Worm (Caenorhabditis elegans) whole organism, L4 larva: ENCODE data around the gene F14D7.9.

ENCODE experiments used
- D1046.2 ChIP-seq: fragments of 200-800 bp; sonication (Bioruptor generic); IDR thresholded peaks from 2 replicates; pipeline ENCODE4 v1.3.6; 2022; ENCODE audit warnings: missing genetic modification characterization, missing compliant biosample characterization
- F10B5.3 ChIP-seq: sonication (generic microtip); optimal IDR thresholded peaks from 2 replicates; lab custom pipeline; 2016; ENCODE audit warnings: mild to moderate bottlenecking, missing genetic modification characterization, missing compliant biosample characterization
- F44E2.7 ChIP-seq: fragments of 200-800 bp; sonication (Bioruptor generic); IDR thresholded peaks from 2 replicates; pipeline ENCODE4 v2.1.2; 2022; ENCODE audit warnings: missing genetic modification characterization, missing compliant biosample characterization
- F49E8.2 ChIP-seq: sonication (generic microtip); optimal IDR thresholded peaks from 2 replicates; lab custom pipeline; 2016; ENCODE audit warnings: missing compliant biosample characterization, mild to moderate bottlenecking, missing genetic modification characterization, borderline replicate concordance
- R02D3.7 ChIP-seq: fragments of 150-350 bp; sonication (generic microtip); optimal IDR thresholded peaks from 3 replicates; lab custom pipeline; 2014; ENCODE audit warnings: missing biosample characterization, missing genetic modification characterization
- T26A8.4 ChIP-seq: fragments of 200-800 bp; sonication (Bioruptor generic); IDR thresholded peaks from 2 replicates; pipeline ENCODE4 v1.3.6; 2022; ENCODE audit warnings: missing genetic modification characterization, missing compliant biosample characterization
- aha-1 ChIP-seq: fragments of 150-350 bp; peaks from one replicate; lab custom pipeline; 2014; ENCODE audit warnings: missing biosample characterization, missing genetic modification characterization
- aly-2 ChIP-seq: sonication (generic microtip); optimal IDR thresholded peaks from 2 replicates; lab custom pipeline; 2018; ENCODE audit warnings: missing biosample characterization, missing genetic modification characterization
- arid-1 ChIP-seq: fragments of 200-800 bp; sonication (Bioruptor generic); conservative IDR thresholded peaks from 2 replicates; pipeline ENCODE4 v1.3.6; 2022; ENCODE audit warnings: missing genetic modification reagents, missing genetic modification characterization, missing compliant biosample characterization
- ceh-28 ChIP-seq: fragments of 150-350 bp; optimal IDR thresholded peaks from 2 replicates; lab custom pipeline; 2014; ENCODE audit warnings: missing biosample characterization, missing genetic modification reagents, missing genetic modification characterization
- ceh-32 ChIP-seq: sonication (generic microtip); optimal IDR thresholded peaks from 2 replicates; lab custom pipeline; 2016; ENCODE audit warnings: mild to moderate bottlenecking, missing genetic modification characterization, missing compliant biosample characterization; ENCODE audit not compliant: poor library complexity
- ceh-82 ChIP-seq: sonication (generic microtip); optimal IDR thresholded peaks from 2 replicates; lab custom pipeline; 2017; ENCODE audit warnings: missing biosample characterization, missing genetic modification characterization
- cey-2 ChIP-seq: sonication (generic microtip); optimal IDR thresholded peaks from 3 replicates; lab custom pipeline; 2017; ENCODE audit warnings: missing genetic modification characterization, mild to moderate bottlenecking, missing compliant biosample characterization, antibody characterized with exemption, borderline replicate concordance; ENCODE audit not compliant: insufficient read depth
- ctbp-1 ChIP-seq: fragments of 200-800 bp; sonication (Bioruptor generic); IDR thresholded peaks from 2 replicates; pipeline ENCODE4 v1.3.6; 2022; ENCODE audit warnings: missing genetic modification reagents, missing genetic modification characterization, missing compliant biosample characterization
- daf-19 ChIP-seq: fragments of 200-800 bp; sonication (Bioruptor generic); conservative IDR thresholded peaks from 2 replicates; pipeline ENCODE4 v1.3.6; 2022; ENCODE audit warnings: missing genetic modification characterization, missing compliant biosample characterization
- egl-43 ChIP-seq: fragments of 200-800 bp; sonication (Bioruptor generic); IDR thresholded peaks from 2 replicates; pipeline ENCODE4 v1.3.6; 2022; ENCODE audit warnings: missing genetic modification reagents, missing genetic modification characterization, missing compliant biosample characterization
- fkh-10 ChIP-seq: fragments of 150-350 bp; optimal IDR thresholded peaks from 2 replicates; lab custom pipeline; 2014; ENCODE audit warnings: missing biosample characterization, missing genetic modification reagents, missing genetic modification characterization
- fos-1 ChIP-seq: fragments of 150-350 bp; optimal IDR thresholded peaks from 2 replicates; lab custom pipeline; 2014; ENCODE audit warnings: missing biosample characterization, missing genetic modification characterization
- gei-8 ChIP-seq: fragments of 200-800 bp; sonication (Bioruptor generic); optimal IDR thresholded peaks from 2 replicates; lab custom pipeline; 2018; ENCODE audit warnings: mild to moderate bottlenecking, missing genetic modification characterization, missing compliant biosample characterization
- hlh-11 ChIP-seq: fragments of 200-800 bp; sonication (Bioruptor generic); optimal IDR thresholded peaks from 2 replicates; lab custom pipeline; 2018; ENCODE audit warnings: mild to moderate bottlenecking, missing genetic modification characterization, missing compliant biosample characterization
- lim-7 ChIP-seq: fragments of 200-800 bp; sonication (Bioruptor generic); IDR thresholded peaks from 2 replicates; pipeline ENCODE4 v1.3.6; 2022; ENCODE audit warnings: missing genetic modification characterization, missing compliant biosample characterization
- lin-13 ChIP-seq: fragments of 150-350 bp; optimal IDR thresholded peaks from 2 replicates; lab custom pipeline; 2014; ENCODE audit warnings: missing biosample characterization, missing genetic modification reagents, missing genetic modification characterization
- lin-38 ChIP-seq: fragments of 200-800 bp; sonication (Bioruptor generic); IDR thresholded peaks from 2 replicates; pipeline ENCODE4 v1.3.6; 2022; ENCODE audit warnings: missing genetic modification reagents, missing genetic modification characterization, missing compliant biosample characterization
- lir-3 ChIP-seq: sonication (generic microtip); optimal IDR thresholded peaks from 2 replicates; lab custom pipeline; 2016; ENCODE audit warnings: mild to moderate bottlenecking, missing genetic modification characterization, missing compliant biosample characterization
- madf-9 ChIP-seq: fragments of 200-800 bp; sonication (Bioruptor generic); conservative IDR thresholded peaks from 2 replicates; pipeline ENCODE4 v1.3.6; 2022; ENCODE audit warnings: missing genetic modification reagents, missing genetic modification characterization, missing compliant biosample characterization
- mdl-1 ChIP-seq, 2 experiments: fragments of 150-350 bp in 1 of 2; sonication (generic microtip) in 1 of 2; optimal IDR thresholded peaks; 2 replicates each; lab custom pipeline; 2014 to 2017; ENCODE audit warnings: missing biosample characterization in 2 of 2, missing genetic modification characterization in 2 of 2
- mep-1 ChIP-seq: fragments of 150-350 bp; sonication (generic microtip); optimal IDR thresholded peaks from 3 replicates; lab custom pipeline; 2014; ENCODE audit warnings: missing biosample characterization, missing genetic modification characterization
- mes-2 ChIP-seq: sonication (generic microtip); optimal IDR thresholded peaks from 2 replicates; lab custom pipeline; 2016; ENCODE audit warnings: missing genotype, mild to moderate bottlenecking, missing genetic modification characterization, missing compliant biosample characterization; ENCODE audit not compliant: poor library complexity, severe bottlenecking
- mxl-3 ChIP-seq: fragments of 200-800 bp; sonication (Bioruptor generic); optimal IDR thresholded peaks from 2 replicates; lab custom pipeline; 2018; ENCODE audit warnings: mild to moderate bottlenecking, missing genetic modification characterization, missing compliant biosample characterization
- nhr-102 ChIP-seq: sonication (generic microtip); optimal IDR thresholded peaks from 2 replicates; lab custom pipeline; 2016; ENCODE audit warnings: mild to moderate bottlenecking, missing genetic modification characterization, moderate library complexity, missing compliant biosample characterization
- nhr-111 ChIP-seq: fragments of 200-800 bp; sonication (Bioruptor generic); optimal IDR thresholded peaks from 2 replicates; lab custom pipeline; 2018; ENCODE audit warnings: mild to moderate bottlenecking, missing genetic modification characterization, missing compliant biosample characterization
- pha-4 ChIP-seq, 2 experiments: fragments of 150-350 bp in 1 of 2; fragments of 200-800 bp in 1 of 2; sonication (Bioruptor generic) in 1 of 2; IDR thresholded peaks in 1 of 2; optimal IDR thresholded peaks in 1 of 2; 2 replicates each; pipeline versions ENCODE4 v1.3.6 to Lab custom; 2014 to 2022; ENCODE audit warnings: missing genetic modification characterization in 2 of 2, missing genetic modification reagents in 2 of 2, missing biosample characterization in 1 of 2, missing compliant biosample characterization in 1 of 2
- pqm-1 ChIP-seq: sonication (generic microtip); optimal IDR thresholded peaks from 2 replicates; lab custom pipeline; 2017; ENCODE audit warnings: missing biosample characterization, missing genetic modification characterization
- snpc-4 ChIP-seq: fragments of 150-350 bp; optimal IDR thresholded peaks from 2 replicates; lab custom pipeline; 2014; ENCODE audit warnings: missing biosample characterization, missing genetic modification characterization

The F14D7.9 gene

ce11 chrV:14324502-14325467 is 30.3 kb downstream of the F14D7.9 start, which contains the start of the genes F47B8.4 and F47B8.18 (continued):
- TF ChIP-seq fkh-10 (no peak), lim-7 (GFP tag; lab: Robert Waterston, UW) (peak; percentile 32; the same call in 1 of the 2 replicates), pqm-1 (tag; lab: Kevin White, UChicago) (peak; percentile 83)

DNA sequence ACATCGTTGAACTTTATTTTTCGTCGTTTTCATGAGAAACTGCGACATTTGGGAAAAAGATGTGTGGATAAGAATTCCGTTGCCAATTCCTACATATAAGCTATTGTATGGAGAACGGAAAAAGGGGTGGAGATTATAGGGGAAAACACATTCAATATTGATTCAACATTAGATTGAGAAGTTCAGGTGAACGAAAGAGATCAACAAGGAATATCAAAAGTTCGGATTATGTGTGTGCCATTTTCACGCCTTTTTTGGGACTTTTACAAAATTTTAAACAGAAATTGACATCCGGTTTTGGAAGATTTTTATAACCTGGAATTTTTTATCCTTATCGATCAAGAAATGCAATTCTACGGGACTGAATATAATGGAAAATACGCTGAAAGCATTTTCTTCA is 33.3 kb downstream of the F14D7.9 start, which contains the start of gene F47B8.5:
Gene F47B8.5 (minus strand): TSS at position 101 of the 400 bp plus-strand sequence.
- no peak for TF ChIP-seq daf-19 (GFP tag; lab: Robert Waterston, UW)
- no peak for TF ChIP-seq T26A8.4
- TF ChIP-seq mxl-3 (GFP tag; lab: Kevin White, UChicago): no peak
- no peak for TF ChIP-seq madf-9 (GFP tag; lab: Robert Waterston, UW)
- no peak for TF ChIP-seq gei-8
- no peak for TF ChIP-seq R02D3.7 (tag; lab: Kevin White, UChicago)
- TF ChIP-seq, all 104 proteins: peak for 0

DNA sequence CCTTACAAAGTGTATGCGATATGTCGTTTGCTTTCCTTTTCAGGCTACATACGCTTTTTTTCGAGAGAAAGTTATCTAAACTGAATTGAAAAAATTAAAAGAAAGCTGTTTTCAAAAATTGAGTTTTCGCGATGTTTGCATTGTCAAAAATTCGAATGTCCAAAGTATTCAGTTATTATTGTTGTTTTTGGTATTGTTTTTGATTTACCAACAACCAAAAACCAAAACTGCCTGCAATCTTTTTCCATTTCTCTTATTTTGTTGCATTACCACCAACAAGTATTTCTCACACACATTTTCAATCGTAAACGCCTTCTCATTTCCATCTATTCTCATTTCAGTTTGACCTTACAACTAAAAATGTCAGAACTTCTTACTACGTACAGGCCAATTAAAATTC is 34.3 kb downstream of the F14D7.9 start, which contains the start of gene pepm-1:
Gene pepm-1 (plus strand): TSS at position 301 of the 400 bp plus-strand sequence.
- no peak for TF ChIP-seq nhr-102 (tag; lab: Kevin White, UChicago)
- no peak for TF ChIP-seq snpc-4 (tag; lab: Kevin White, UChicago)
- TF ChIP-seq arid-1 (GFP tag; lab: Robert Waterston, UW): no peak
- no peak for TF ChIP-seq aha-1
- no peak for TF ChIP-seq ctbp-1

- TF ChIP-seq lin-38: no peak
- peak in 1 of 2 experiments; percentile 13 for TF ChIP-seq mdl-1 (tag; optimal IDR thresholded peaks at IDR 0.05; lab: Kevin White, UChicago)
- TF ChIP-seq, all 104 proteins: peak for 1
Observed at ce11 chrV:14331477-14331876, 37.0 kb downstream of the F14D7.9 start, which contains the start of gene F47B8.8. Gene F47B8.8 (plus strand): TSS chrV:14331733.

DNA sequence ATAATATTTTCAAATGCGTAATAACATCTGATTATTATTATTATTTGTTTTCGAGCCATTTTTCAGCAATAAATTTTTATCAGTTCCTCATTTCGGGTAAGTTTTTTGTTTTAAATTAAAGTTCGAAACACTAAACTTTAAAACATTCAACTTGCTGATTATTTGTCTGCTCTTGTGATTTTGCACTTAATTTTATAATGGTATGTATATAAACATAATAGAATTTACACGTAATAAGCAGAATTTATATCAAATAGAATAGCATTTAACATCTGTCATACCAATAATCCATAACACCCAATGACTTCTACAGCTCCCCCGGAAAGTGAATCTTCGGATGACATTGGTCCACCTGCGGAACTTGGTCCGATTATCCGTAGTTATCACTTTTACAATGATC is 38.6 kb downstream of the F14D7.9 start, which contains the start of gene srm-4:
Gene srm-4 (plus strand): TSS at position 301 of the 400 bp plus-strand sequence.
- TF ChIP-seq mep-1 (no peak), nhr-111 (GFP tag; lab: Kevin White, UChicago) (no peak), ceh-32 (tag; lab: Kevin White, UChicago) (no peak), ceh-28 (tag; lab: Kevin White, UChicago) (no peak), F49E8.2 (no peak), lin-13 (GFP tag; lab: Kevin White, UChicago) (no peak), madf-9 (GFP tag; lab: Robert Waterston, UW) (no peak), hlh-11 (tag; lab: Kevin White, UChicago) (no peak), F44E2.7 (GFP tag; lab: Robert Waterston, UW) (no peak), D1046.2 (GFP tag; lab: Robert Waterston, UW) (no peak), daf-19 (GFP tag; lab: Robert Waterston, UW) (no peak)

ce11 chrV:14334901-14335300 is 40.4 kb downstream of the F14D7.9 start, which contains the start of gene srm-5:
Gene srm-5 (plus strand): TSS chrV:14335201.
- TF ChIP-seq F10B5.3 (no peak), pha-4 (GFP tag; IDR thresholded peaks at IDR 0.05; lab: Robert Waterston, UW) (no peak), pha-4 (tag; optimal IDR thresholded peaks at IDR 0.05; lab: Kevin White, UChicago) (no peak), F44E2.7 (GFP tag; lab: Robert Waterston, UW) (no peak), lir-3 (tag; lab: Kevin White, UChicago) (no peak), cey-2 (no peak), aly-2 (tag; lab: Kevin White, UChicago) (no peak), egl-43 (GFP tag; lab: Robert Waterston, UW) (no peak), mes-2 (tag; lab: Kevin White, UChicago) (no peak), ceh-82 (no peak), fos-1 (tag; lab: Kevin White, UChicago) (no peak)
